Fruit fly (Drosophila melanogaster): ENCODE data around the gene CG33223.

dm6 chrX:8522504-8522903 lies 38.8 kb upstream of the CG33223 start:
- peak; percentile 35; the same call in 1 of the 2 replicates for TF ChIP-seq CG15336 (GFP tag; IDR thresholded peaks at IDR 0.05)
- TF ChIP-seq lz (GFP tag; optimal IDR thresholded peaks at IDR 0.05), result no peak
- TF ChIP-seq achi (GFP tag; optimal IDR thresholded peaks at IDR 0.05), result no peak
- peak; percentile 38 for TF ChIP-seq Eip78C (GFP tag)
- TF ChIP-seq CG6854 (GFP tag; optimal IDR thresholded peaks at IDR 0.05), result no peak
- TF ChIP-seq Hr38 (GFP tag; optimal IDR thresholded peaks at IDR 0.05), result no peak
- no peak for TF ChIP-seq CG10669 (GFP tag; optimal IDR thresholded peaks at IDR 0.05)
- TF ChIP-seq esn (GFP tag; optimal IDR thresholded peaks at IDR 0.05), result peak; percentile 16
- no peak for TF ChIP-seq Lpt (GFP tag; optimal IDR thresholded peaks at IDR 0.05)
- no peak for TF ChIP-seq CG9139 (GFP tag; optimal IDR thresholded peaks at IDR 0.05)
